Worm (Caenorhabditis elegans) whole organism, young adult: ENCODE results near the gene rab-3.

Experiments
- B0035.1 ChIP-seq: sonication (generic microtip); optimal IDR thresholded peaks from 2 replicates; lab custom pipeline; 2016; ENCODE audit warnings: missing genetic modification characterization, mild to moderate bottlenecking, missing compliant biosample characterization, missing genotype, missing genetic modification reagents
- B0261.1 ChIP-seq: sonication (generic microtip); optimal IDR thresholded peaks from 2 replicates; lab custom pipeline; 2016; ENCODE audit warnings: mild to moderate bottlenecking, missing genetic modification characterization, moderate library complexity, missing compliant biosample characterization
- C06A6.2 ChIP-seq: fragments of 200-800 bp; sonication (Bioruptor generic); conservative IDR thresholded peaks from 2 replicates; pipeline ENCODE4 v1.3.6; 2022; ENCODE audit warnings: missing genetic modification characterization, missing compliant biosample characterization
- F22D6.2 ChIP-seq: sonication (generic microtip); optimal IDR thresholded peaks from 2 replicates; lab custom pipeline; 2016; ENCODE audit warnings: mild to moderate bottlenecking, missing genetic modification characterization, missing compliant biosample characterization
- F52B5.7 ChIP-seq: sonication (generic microtip); optimal IDR thresholded peaks from 2 replicates; lab custom pipeline; 2016; ENCODE audit warnings: mild to moderate bottlenecking, missing genetic modification characterization, missing compliant biosample characterization
- F55B11.4 ChIP-seq: sonication (generic microtip); optimal IDR thresholded peaks from 2 replicates; lab custom pipeline; 2016; ENCODE audit warnings: missing compliant biosample characterization, missing genetic modification characterization, borderline replicate concordance; ENCODE audit not compliant: insufficient read depth
- T07F8.4 ChIP-seq: sonication (generic microtip); optimal IDR thresholded peaks from 2 replicates; lab custom pipeline; 2016; ENCODE audit warnings: mild to moderate bottlenecking, missing genetic modification characterization, moderate library complexity, missing compliant biosample characterization
- T26A5.8 ChIP-seq: sonication (generic microtip); optimal IDR thresholded peaks from 2 replicates; lab custom pipeline; 2016; ENCODE audit warnings: missing genetic modification characterization, missing compliant biosample characterization
- Y56A3A.18 ChIP-seq: fragments of 200-800 bp; sonication (Bioruptor generic); IDR thresholded peaks from 2 replicates; pipeline ENCODE4 v1.3.6; 2022; ENCODE audit warnings: missing genetic modification reagents, missing genetic modification characterization, missing compliant biosample characterization
- Y79H2A.3 ChIP-seq: fragments of 200-800 bp; sonication (Bioruptor generic); conservative IDR thresholded peaks from 2 replicates; pipeline ENCODE4 v1.3.6; 2022; ENCODE audit warnings: missing genetic modification reagents, missing genetic modification characterization, missing compliant biosample characterization
- ZK185.1 ChIP-seq: sonication (generic microtip); optimal IDR thresholded peaks from 2 replicates; lab custom pipeline; 2016; ENCODE audit warnings: mild to moderate bottlenecking, missing genetic modification characterization, missing compliant biosample characterization; ENCODE audit not compliant: poor library complexity, severe bottlenecking
- attf-5 ChIP-seq: fragments of 200-800 bp; sonication (Bioruptor generic); optimal IDR thresholded peaks from 2 replicates; lab custom pipeline; 2018; ENCODE audit warnings: mild to moderate bottlenecking, missing genetic modification characterization, missing compliant biosample characterization
- attf-6 ChIP-seq: fragments of 200-800 bp; sonication (Bioruptor generic); IDR thresholded peaks from 2 replicates; pipeline ENCODE4 v1.3.6; 2022; ENCODE audit warnings: missing genetic modification reagents, missing genetic modification characterization, missing compliant biosample characterization
- bed-1 ChIP-seq: fragments of 200-800 bp; sonication (Bioruptor generic); IDR thresholded peaks from 2 replicates; pipeline ENCODE4 v1.3.6; 2022; ENCODE audit warnings: missing genetic modification reagents, missing genetic modification characterization, missing compliant biosample characterization
- ceh-100 ChIP-seq: fragments of 200-800 bp; sonication (Bioruptor generic); IDR thresholded peaks from 2 replicates; pipeline ENCODE4 v1.3.6; 2022; ENCODE audit warnings: missing genetic modification reagents, missing genetic modification characterization, missing compliant biosample characterization
- ceh-27 ChIP-seq: fragments of 200-800 bp; sonication (Bioruptor generic); optimal IDR thresholded peaks from 2 replicates; lab custom pipeline; 2018; ENCODE audit warnings: mild to moderate bottlenecking, missing genetic modification characterization, moderate library complexity, missing compliant biosample characterization
- ceh-40 ChIP-seq: fragments of 200-800 bp; sonication (Bioruptor generic); IDR thresholded peaks from 2 replicates; pipeline ENCODE4 v1.3.6; 2022; ENCODE audit warnings: missing genetic modification characterization, missing compliant biosample characterization
- chd-7 ChIP-seq: sonication (generic microtip); optimal IDR thresholded peaks from 2 replicates; lab custom pipeline; 2016; ENCODE audit warnings: mild to moderate bottlenecking, missing genetic modification characterization, moderate library complexity, missing compliant biosample characterization
- dox-1 ChIP-seq: fragments of 200-800 bp; sonication (Bioruptor generic); IDR thresholded peaks from 2 replicates; pipeline ENCODE4 v1.3.6; 2022; ENCODE audit warnings: missing genetic modification reagents, missing genetic modification characterization, missing compliant biosample characterization
- gei-17 ChIP-seq: fragments of 200-800 bp; sonication (Bioruptor generic); optimal IDR thresholded peaks from 2 replicates; lab custom pipeline; 2018; ENCODE audit warnings: mild to moderate bottlenecking, missing genetic modification characterization, missing compliant biosample characterization
- hmg-20 ChIP-seq: fragments of 200-800 bp; sonication (Bioruptor generic); IDR thresholded peaks from 2 replicates; pipeline ENCODE4 v1.3.6; 2022; ENCODE audit warnings: missing genetic modification reagents, missing genetic modification characterization, missing compliant biosample characterization
- lag-1 ChIP-seq: fragments of 200-800 bp; sonication (Bioruptor generic); IDR thresholded peaks from 2 replicates; pipeline ENCODE4 v1.3.6; 2022; ENCODE audit warnings: missing genetic modification reagents, missing genetic modification characterization, missing compliant biosample characterization
- let-526 ChIP-seq: fragments of 200-800 bp; sonication (Bioruptor generic); IDR thresholded peaks from 2 replicates; pipeline ENCODE4 v1.3.6; 2022; ENCODE audit warnings: missing genetic modification reagents, missing genetic modification characterization, missing compliant biosample characterization
- let-607 ChIP-seq, 2 experiments: fragments of 200-800 bp in 1 of 2; sonication (Bioruptor generic) in 1 of 2; sonication (generic microtip) in 1 of 2; optimal IDR thresholded peaks; 2 replicates each; lab custom pipeline; 2016 to 2018; ENCODE audit warnings: mild to moderate bottlenecking in 2 of 2, missing compliant biosample characterization in 2 of 2, missing genetic modification characterization in 2 of 2, moderate library complexity in 2 of 2, missing genotype in 1 of 2
- lin-40 ChIP-seq: sonication (generic microtip); optimal IDR thresholded peaks from 2 replicates; lab custom pipeline; 2016; ENCODE audit warnings: missing genetic modification characterization, mild to moderate bottlenecking, missing compliant biosample characterization, missing genotype, missing genetic modification reagents
- lin-54 ChIP-seq: fragments of 200-800 bp; sonication (Bioruptor generic); optimal IDR thresholded peaks from 2 replicates; lab custom pipeline; 2018; ENCODE audit warnings: mild to moderate bottlenecking, missing genetic modification characterization, missing compliant biosample characterization
- madf-10 ChIP-seq: sonication (generic microtip); optimal IDR thresholded peaks from 2 replicates; lab custom pipeline; 2016; ENCODE audit warnings: mild to moderate bottlenecking, missing genetic modification characterization, missing compliant biosample characterization
- madf-6 ChIP-seq: fragments of 200-800 bp; sonication (Bioruptor generic); IDR thresholded peaks from 2 replicates; pipeline ENCODE4 v1.3.6; 2022; ENCODE audit warnings: missing genetic modification reagents, missing genetic modification characterization, missing compliant biosample characterization
- madf-8 ChIP-seq: fragments of 200-800 bp; sonication (Bioruptor generic); conservative IDR thresholded peaks from 2 replicates; pipeline ENCODE4 v1.3.6; 2022; ENCODE audit warnings: missing genetic modification reagents, missing genetic modification characterization, missing compliant biosample characterization
- mcd-1 ChIP-seq: fragments of 200-800 bp; sonication (Bioruptor generic); IDR thresholded peaks from 2 replicates; pipeline ENCODE4 v1.3.6; 2022; ENCODE audit warnings: missing genetic modification reagents, missing genetic modification characterization, missing compliant biosample characterization
- mes-4 ChIP-seq: sonication (generic microtip); optimal IDR thresholded peaks from 2 replicates; lab custom pipeline; 2016; ENCODE audit warnings: missing genotype, missing genetic modification characterization, missing compliant biosample characterization
- nhr-90 ChIP-seq: sonication (generic microtip); optimal IDR thresholded peaks from 2 replicates; lab custom pipeline; 2016; ENCODE audit warnings: missing genotype, mild to moderate bottlenecking, missing genetic modification characterization, missing compliant biosample characterization
- pbrm-1 ChIP-seq: fragments of 200-800 bp; sonication (Bioruptor generic); IDR thresholded peaks from 2 replicates; pipeline ENCODE4 v1.3.6; 2022; ENCODE audit warnings: missing genetic modification reagents, missing genetic modification characterization, missing compliant biosample characterization
- repo-1 ChIP-seq: sonication (generic microtip); optimal IDR thresholded peaks from 2 replicates; lab custom pipeline; 2017; ENCODE audit warnings: mild to moderate bottlenecking, missing genetic modification characterization, missing compliant biosample characterization
- rpc-1 ChIP-seq, 2 experiments: fragments of 150-350 bp in 1 of 2; sonication (generic microtip) in 1 of 2; optimal IDR thresholded peaks; 2 replicates each; lab custom pipeline; 2014 to 2018; ENCODE audit warnings: missing biosample characterization in 1 of 2, missing genetic modification characterization in 1 of 2, missing genetic modification reagents in 1 of 2, missing genotype in 1 of 2
- sea-2 ChIP-seq: fragments of 200-800 bp; sonication (Bioruptor generic); IDR thresholded peaks from 2 replicates; pipeline ENCODE4 v1.3.6; 2022; ENCODE audit warnings: missing genetic modification characterization, missing compliant biosample characterization
- snpc-1.3 ChIP-seq: sonication (generic microtip); optimal IDR thresholded peaks from 2 replicates; lab custom pipeline; 2017; ENCODE audit warnings: missing genetic modification characterization, mild to moderate bottlenecking, missing compliant biosample characterization, antibody characterized with exemption, moderate library complexity, missing genotype, missing genetic modification reagents; ENCODE audit not compliant: insufficient read depth
- snpc-4 ChIP-seq, 5 experiments: fragments of 150-350 bp in 1 of 5; sonication (generic microtip) in 4 of 5; optimal IDR thresholded peaks; 2 replicates each; lab custom pipeline; 2014 to 2018; ENCODE audit warnings: missing genetic modification characterization in 5 of 5, missing biosample characterization in 3 of 5, antibody characterized with exemption in 2 of 5, mild to moderate bottlenecking in 2 of 5, missing compliant biosample characterization in 2 of 5, missing genotype in 2 of 5, moderate library complexity in 2 of 5, missing genetic modification reagents in 1 of 5
- sptf-2 ChIP-seq: fragments of 200-800 bp; sonication (Bioruptor generic); optimal IDR thresholded peaks from 2 replicates; lab custom pipeline; 2018; ENCODE audit warnings: mild to moderate bottlenecking, missing genetic modification characterization, missing compliant biosample characterization
- tlf-1 ChIP-seq: fragments of 200-800 bp; sonication (Bioruptor generic); optimal IDR thresholded peaks from 2 replicates; lab custom pipeline; 2018; ENCODE audit warnings: mild to moderate bottlenecking, missing genetic modification characterization, missing compliant biosample characterization
- zfh-2 ChIP-seq: fragments of 200-800 bp; sonication (Bioruptor generic); conservative IDR thresholded peaks from 2 replicates; pipeline ENCODE4 v1.3.6; 2022; ENCODE audit warnings: missing genetic modification reagents, missing genetic modification characterization, missing compliant biosample characterization
- ztf-22 ChIP-seq: fragments of 200-800 bp; sonication (Bioruptor generic); optimal IDR thresholded peaks from 2 replicates; lab custom pipeline; 2018; ENCODE audit warnings: mild to moderate bottlenecking, missing genetic modification characterization, moderate library complexity, missing compliant biosample characterization
- ztf-25 ChIP-seq: fragments of 200-800 bp; sonication (Bioruptor generic); IDR thresholded peaks from 2 replicates; pipeline ENCODE4 v1.3.6; 2022; ENCODE audit warnings: missing genetic modification reagents, missing genetic modification characterization, missing compliant biosample characterization
- ztf-26 ChIP-seq: sonication (generic microtip); optimal IDR thresholded peaks from 2 replicates; lab custom pipeline; 2017; ENCODE audit warnings: missing genetic modification characterization, missing compliant biosample characterization
- ztf-28 ChIP-seq: fragments of 200-800 bp; sonication (Bioruptor generic); IDR thresholded peaks from 2 replicates; pipeline ENCODE4 v1.3.6; 2022; ENCODE audit warnings: missing genetic modification reagents, missing genetic modification characterization, missing compliant biosample characterization
- ztf-3 ChIP-seq: fragments of 200-800 bp; sonication (Bioruptor generic); optimal IDR thresholded peaks from 2 replicates; lab custom pipeline; 2018; ENCODE audit warnings: mild to moderate bottlenecking, missing genetic modification characterization, missing compliant biosample characterization

rab-3 gene

ce11 chrII:5772547-5773142 is 45.0 kb upstream of the rab-3 start (continued):
- no peak for TF ChIP-seq lin-54
- TF ChIP-seq ceh-100 (GFP tag; lab: Robert Waterston, UW) = 0 out of 2 replicates have a peak, but pooled peaks have one; percentile 27
- no peak for TF ChIP-seq gei-17
- peak; percentile 47; the same call in 1 of the 2 replicates for TF ChIP-seq Y79H2A.3 (GFP tag; lab: Robert Waterston, UW)
- TF ChIP-seq ztf-26 (tag; lab: Kevin White, UChicago) = no peak
- TF ChIP-seq repo-1 (tag; lab: Kevin White, UChicago) = peak; percentile 2
- TF ChIP-seq mes-4 (tag; lab: Kevin White, UChicago) = no peak
- TF ChIP-seq tlf-1 (GFP tag; lab: Kevin White, UChicago) = peak; percentile 7
- TF ChIP-seq attf-6 = peak; percentile 24; the same call in 1 of the 2 replicates
- peak; percentile 73 for TF ChIP-seq dox-1 (GFP tag; lab: Robert Waterston, UW)
- peak; percentile 25 for TF ChIP-seq madf-10 (tag; lab: Kevin White, UChicago)
- no peak for TF ChIP-seq ztf-25
- TF ChIP-seq ztf-22 (GFP tag; lab: Kevin White, UChicago) = no peak
- TF ChIP-seq pbrm-1 = 0 out of 2 replicates have a peak, but pooled peaks have one; percentile 40
- no peak for TF ChIP-seq F55B11.4 (tag; lab: Kevin White, UChicago)
- no peak for TF ChIP-seq sptf-2 (GFP tag; lab: Kevin White, UChicago)
- no peak for TF ChIP-seq snpc-4 (GFP tag; optimal IDR thresholded peaks at IDR 0.05; lab: Kevin White, UChicago)
- TF ChIP-seq snpc-4 (tag; optimal IDR thresholded peaks at IDR 0.05; lab: Kevin White, UChicago) = peak in 3 of 4 experiments; percentile 0 to 70 (median 62)
- peak; percentile 58 for TF ChIP-seq nhr-90 (tag; lab: Kevin White, UChicago)
- no peak for TF ChIP-seq lag-1 (GFP tag; lab: Robert Waterston, UW)
- TF ChIP-seq lin-40 (tag; lab: Kevin White, UChicago) = peak; percentile 26
- TF ChIP-seq T07F8.4 (tag; lab: Kevin White, UChicago) = peak; percentile 37
- peak; percentile 90 for TF ChIP-seq B0261.1
- no peak for TF ChIP-seq ceh-40 (GFP tag; lab: Robert Waterston, UW)
- TF ChIP-seq Y56A3A.18 (GFP tag; lab: Robert Waterston, UW) = peak; percentile 55; the same call in 1 of the 2 replicates
- TF ChIP-seq madf-8 (GFP tag; lab: Robert Waterston, UW) = no peak
- TF ChIP-seq ztf-3 (GFP tag; lab: Kevin White, UChicago) = no peak
- TF ChIP-seq let-607 (tag; optimal IDR thresholded peaks at IDR 0.05; lab: Kevin White, UChicago) = no peak
- no peak for TF ChIP-seq bed-1 (GFP tag; lab: Robert Waterston, UW)
- TF ChIP-seq attf-5 = peak; percentile 35
- peak; percentile 12 for TF ChIP-seq F52B5.7 (tag; lab: Kevin White, UChicago)
- TF ChIP-seq madf-6 (GFP tag; lab: Robert Waterston, UW) = peak; percentile 57
- TF ChIP-seq rpc-1 (optimal IDR thresholded peaks at IDR 0.05; lab: Kevin White, UChicago) = peak; percentile 64
- TF ChIP-seq rpc-1 (tag; optimal IDR thresholded peaks at IDR 0.05; lab: Kevin White, UChicago) = peak; percentile 81
- peak; percentile 31 for TF ChIP-seq ZK185.1 (tag; lab: Kevin White, UChicago)
- TF ChIP-seq B0035.1 = no peak
- TF ChIP-seq sea-2 (GFP tag; lab: Robert Waterston, UW) = no peak
- TF ChIP-seq mcd-1 (GFP tag; lab: Robert Waterston, UW) = peak; percentile 38; the same call in 1 of the 2 replicates
- TF ChIP-seq let-526 (GFP tag; lab: Robert Waterston, UW) = peak; percentile 68; the same call in 1 of the 2 replicates
- 0 out of 2 replicates have a peak, but pooled peaks have one; percentile 50 for TF ChIP-seq ztf-28 (GFP tag; lab: Robert Waterston, UW)
- TF ChIP-seq T26A5.8 (tag; lab: Kevin White, UChicago) = no peak
- TF ChIP-seq ceh-27 (GFP tag; lab: Kevin White, UChicago) = peak; percentile 75
- no peak for TF ChIP-seq hmg-20 (GFP tag; lab: Robert Waterston, UW)
- TF ChIP-seq F22D6.2 (tag; lab: Kevin White, UChicago) = no peak
- TF ChIP-seq C06A6.2 (GFP tag; lab: Robert Waterston, UW) = no peak
- TF ChIP-seq zfh-2 (GFP tag; lab: Robert Waterston, UW) = peak; percentile 59; the same call in 1 of the 2 replicates
- TF ChIP-seq snpc-1.3 (tag; lab: Kevin White, UChicago) = peak; percentile 20
- TF ChIP-seq chd-7 (tag; lab: Kevin White, UChicago) = peak; percentile 52
